Worm (Caenorhabditis elegans) whole organism, mixed stage, embryonic: ENCODE data around the gene H20E11.1.

Experiments used
- elt-1 ChIP-seq: sonication (generic microtip); optimal IDR thresholded peaks from 2 replicates; lab custom pipeline; 2017; ENCODE audit warnings: missing genetic modification characterization, mild to moderate bottlenecking, missing compliant biosample characterization, antibody characterized with exemption, moderate library complexity, borderline replicate concordance; ENCODE audit not compliant: insufficient read depth
- elt-3 ChIP-seq: fragments of 150-350 bp; optimal IDR thresholded peaks from 2 replicates; lab custom pipeline; 2014; ENCODE audit warnings: missing biosample characterization, missing genetic modification characterization
- pha-4 ChIP-seq: fragments of 150-350 bp; optimal IDR thresholded peaks from 2 replicates; lab custom pipeline; 2018; ENCODE audit warnings: missing biosample characterization, missing genetic modification reagents, missing genetic modification characterization
- ztf-11 ChIP-seq: fragments of 150-350 bp; optimal IDR thresholded peaks from 2 replicates; lab custom pipeline; 2014; ENCODE audit warnings: missing biosample characterization, missing genetic modification characterization

DNA sequence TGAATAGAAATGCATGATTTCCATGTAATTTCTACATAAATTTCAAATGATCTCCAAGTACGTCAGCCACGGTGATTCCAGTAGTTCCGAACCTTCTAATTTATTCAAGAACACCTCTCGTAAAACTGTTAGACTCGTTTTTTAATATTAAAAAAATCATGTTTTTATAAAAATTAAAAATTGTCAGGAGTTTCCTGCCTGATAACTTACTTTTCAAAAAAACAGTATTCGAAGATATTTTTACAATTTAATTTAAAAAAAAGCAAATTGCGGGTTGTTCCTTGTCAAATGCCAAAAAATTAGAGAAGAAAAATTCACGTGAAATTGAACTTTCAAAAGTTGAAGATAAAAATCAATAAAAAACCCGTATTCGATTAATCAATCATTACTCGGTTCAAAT lies 34.4 kb upstream of the H20E11.1 start, which contains the start of the genes C17H12.3 and C17H12.12:
- TF ChIP-seq pha-4 (tag; lab: Kevin White, UChicago) (no peak), ztf-11 (tag; lab: Kevin White, UChicago) (no peak), elt-1 (tag; lab: Kevin White, UChicago) (no peak), elt-3 (tag; lab: Kevin White, UChicago) (no peak)
